Worm (Caenorhabditis elegans) whole organism, L2 larva: ENCODE results near the gene srx-110.

Source experiments
- C34F6.9 ChIP-seq: fragments of 150-350 bp; optimal IDR thresholded peaks from 2 replicates; lab custom pipeline; 2014; ENCODE audit warnings: missing biosample characterization, missing genetic modification characterization
- R02D3.7 ChIP-seq: fragments of 150-350 bp; optimal IDR thresholded peaks from 2 replicates; lab custom pipeline; 2014; ENCODE audit warnings: missing biosample characterization, missing genetic modification characterization
- Y55F3AM.14 ChIP-seq: fragments of 200-800 bp; sonication (Bioruptor generic); optimal IDR thresholded peaks from 2 replicates; lab custom pipeline; 2018; ENCODE audit warnings: mild to moderate bottlenecking, missing genetic modification characterization, missing compliant biosample characterization
- ZK546.5 ChIP-seq: sonication (generic microtip); optimal IDR thresholded peaks from 2 replicates; lab custom pipeline; 2017; ENCODE audit warnings: missing biosample characterization, missing genetic modification characterization
- blmp-1 ChIP-seq: sonication (generic microtip); optimal IDR thresholded peaks from 2 replicates; lab custom pipeline; 2017; ENCODE audit warnings: missing genetic modification characterization, mild to moderate bottlenecking, missing compliant biosample characterization, antibody characterized with exemption, moderate library complexity; ENCODE audit not compliant: insufficient read depth
- ceh-82 ChIP-seq: fragments of 150-350 bp; optimal IDR thresholded peaks from 2 replicates; lab custom pipeline; 2014; ENCODE audit warnings: missing biosample characterization, missing genetic modification characterization
- crh-2 ChIP-seq: sonication (generic microtip); optimal IDR thresholded peaks from 2 replicates; lab custom pipeline; 2017; ENCODE audit warnings: missing biosample characterization, missing genetic modification characterization
- dmd-4 ChIP-seq: sonication (generic microtip); optimal IDR thresholded peaks from 2 replicates; lab custom pipeline; 2017; ENCODE audit warnings: missing biosample characterization, missing genetic modification characterization
- elt-1 ChIP-seq: fragments of 150-350 bp; optimal IDR thresholded peaks from 2 replicates; lab custom pipeline; 2014; ENCODE audit warnings: missing biosample characterization, missing genetic modification characterization
- fos-1 ChIP-seq: fragments of 150-350 bp; optimal IDR thresholded peaks from 2 replicates; lab custom pipeline; 2014; ENCODE audit warnings: missing biosample characterization, missing genetic modification characterization
- gmeb-1 ChIP-seq: fragments of 150-350 bp; optimal IDR thresholded peaks from 2 replicates; lab custom pipeline; 2014; ENCODE audit warnings: missing biosample characterization, missing genetic modification characterization
- lin-11 ChIP-seq: fragments of 150-350 bp; sonication (generic microtip); optimal IDR thresholded peaks from 2 replicates; lab custom pipeline; 2014; ENCODE audit warnings: missing biosample characterization, missing genetic modification characterization, inconsistent platforms, mixed read lengths
- lin-13 ChIP-seq: fragments of 150-350 bp; optimal IDR thresholded peaks from 2 replicates; lab custom pipeline; 2014; ENCODE audit warnings: missing biosample characterization, missing genetic modification reagents, missing genetic modification characterization
- lsy-2 ChIP-seq, 2 experiments: fragments of 150-350 bp in 1 of 2; sonication (generic microtip) in 1 of 2; optimal IDR thresholded peaks; 2 replicates each; lab custom pipeline; 2014 to 2017; ENCODE audit warnings: missing biosample characterization in 2 of 2, missing genetic modification characterization in 2 of 2
- mab-5 ChIP-seq: fragments of 150-350 bp; optimal IDR thresholded peaks from 2 replicates; lab custom pipeline; 2014; ENCODE audit warnings: missing biosample characterization, missing genetic modification characterization
- mdl-1 ChIP-seq, 2 experiments: fragments of 150-350 bp in 1 of 2; sonication (generic microtip) in 1 of 2; optimal IDR thresholded peaks; 2 replicates each; lab custom pipeline; 2017; ENCODE audit warnings: missing biosample characterization in 2 of 2, missing genetic modification characterization in 2 of 2
- nhr-11 ChIP-seq: fragments of 150-350 bp; optimal IDR thresholded peaks from 2 replicates; lab custom pipeline; 2014; ENCODE audit warnings: missing biosample characterization, missing genetic modification characterization
- nhr-12 ChIP-seq: fragments of 150-350 bp; optimal IDR thresholded peaks from 2 replicates; lab custom pipeline; 2014; ENCODE audit warnings: missing biosample characterization, missing genetic modification characterization
- nhr-129 ChIP-seq: fragments of 150-350 bp; optimal IDR thresholded peaks from 2 replicates; lab custom pipeline; 2014; ENCODE audit warnings: missing biosample characterization, missing genetic modification characterization
- nhr-21 ChIP-seq: fragments of 150-350 bp; optimal IDR thresholded peaks from 2 replicates; lab custom pipeline; 2014; ENCODE audit warnings: missing biosample characterization, missing genetic modification characterization
- nhr-23 ChIP-seq: fragments of 150-350 bp; optimal IDR thresholded peaks from 2 replicates; lab custom pipeline; 2014; ENCODE audit warnings: missing biosample characterization, missing genetic modification reagents, missing genetic modification characterization
- nhr-237 ChIP-seq: fragments of 150-350 bp; optimal IDR thresholded peaks from 2 replicates; lab custom pipeline; 2014; ENCODE audit warnings: missing biosample characterization, missing genetic modification characterization
- nhr-25 ChIP-seq: fragments of 150-350 bp; sonication (generic microtip); optimal IDR thresholded peaks from 3 replicates; lab custom pipeline; 2014; ENCODE audit warnings: missing biosample characterization, missing genetic modification characterization
- nhr-77 ChIP-seq: fragments of 150-350 bp; optimal IDR thresholded peaks from 2 replicates; lab custom pipeline; 2014; ENCODE audit warnings: missing biosample characterization, missing genetic modification characterization
- peb-1 ChIP-seq: fragments of 150-350 bp; optimal IDR thresholded peaks from 2 replicates; lab custom pipeline; 2014; ENCODE audit warnings: missing biosample characterization, missing genetic modification characterization
- sem-4 ChIP-seq: fragments of 150-350 bp; optimal IDR thresholded peaks from 2 replicates; lab custom pipeline; 2014; ENCODE audit warnings: missing biosample characterization, missing genetic modification reagents, missing genetic modification characterization
- sma-3 ChIP-seq: sonication (generic microtip); optimal IDR thresholded peaks from 2 replicates; lab custom pipeline; 2016; ENCODE audit warnings: missing genetic modification reagents, missing genetic modification characterization, missing compliant biosample characterization
- sma-9 ChIP-seq, 2 experiments: fragments of 150-350 bp in 1 of 2; sonication (generic microtip) in 1 of 2; optimal IDR thresholded peaks; 2 replicates each; lab custom pipeline; 2014 to 2016; ENCODE audit warnings: missing genetic modification characterization in 2 of 2, mild to moderate bottlenecking in 1 of 2, missing biosample characterization in 1 of 2, missing compliant biosample characterization in 1 of 2, missing genetic modification reagents in 1 of 2, moderate library complexity in 1 of 2
- snpc-4 ChIP-seq: fragments of 150-350 bp; optimal IDR thresholded peaks from 2 replicates; lab custom pipeline; 2014; ENCODE audit warnings: missing biosample characterization, missing genetic modification characterization
- unc-39 ChIP-seq: fragments of 150-350 bp; optimal IDR thresholded peaks from 2 replicates; lab custom pipeline; 2014; ENCODE audit warnings: missing biosample characterization, missing genetic modification characterization
- unc-55 ChIP-seq: fragments of 150-350 bp; sonication (generic microtip); optimal IDR thresholded peaks from 3 replicates; lab custom pipeline; 2014; ENCODE audit warnings: missing biosample characterization, missing genetic modification reagents, missing genetic modification characterization
- zag-1 ChIP-seq: fragments of 150-350 bp; optimal IDR thresholded peaks from 2 replicates; lab custom pipeline; 2014; ENCODE audit warnings: missing biosample characterization, missing genetic modification characterization
- ztf-1 ChIP-seq: fragments of 200-800 bp; sonication (Bioruptor generic); conservative IDR thresholded peaks from 2 replicates; pipeline ENCODE4 v1.3.6; 2022; ENCODE audit warnings: missing genetic modification characterization, missing compliant biosample characterization
- ztf-4 ChIP-seq: fragments of 150-350 bp; optimal IDR thresholded peaks from 2 replicates; lab custom pipeline; 2014; ENCODE audit warnings: missing biosample characterization, missing genetic modification characterization

srx-110 gene

DNA sequence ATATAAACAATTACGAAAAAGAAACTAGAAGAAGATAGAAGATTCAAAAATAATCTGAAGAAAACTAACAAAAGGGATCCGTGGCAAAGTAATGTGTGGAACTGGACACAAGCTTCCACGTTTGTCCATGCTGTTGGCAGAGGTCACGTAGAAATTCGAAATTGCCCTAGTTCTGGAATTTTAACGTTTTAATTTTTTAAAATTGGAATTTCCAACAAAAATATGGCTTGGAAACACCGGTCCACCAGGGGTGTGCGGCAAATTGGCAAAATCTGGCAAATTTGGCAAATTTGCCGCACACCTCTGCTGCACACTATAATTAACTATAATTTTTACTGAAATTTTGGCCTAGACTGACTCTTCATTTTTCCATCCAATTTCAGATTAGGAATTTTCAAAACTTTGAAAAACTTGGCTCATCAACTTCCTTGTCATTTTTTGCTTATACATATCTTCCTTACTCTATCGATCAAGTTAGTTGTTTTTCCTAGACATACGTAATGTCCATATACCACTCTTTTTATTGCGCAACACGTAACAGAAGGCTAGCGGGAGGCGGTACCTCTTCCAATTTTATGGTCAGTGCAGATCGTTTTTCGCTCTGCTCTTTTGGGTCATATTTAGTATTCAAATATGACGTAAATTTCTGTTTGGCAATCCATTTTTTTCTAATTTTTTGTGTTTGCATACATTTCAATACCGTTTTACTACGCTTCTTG, 27.8 kb upstream of the srx-110 start, which contains the start of gene F19B10.10:
F19B10.10 (minus strand) TSS at position 51 of the 719 bp plus-strand sequence.
- TF ChIP-seq nhr-129 (tag; lab: Kevin White, UChicago) (no peak), nhr-77 (tag; lab: Kevin White, UChicago) (no peak), R02D3.7 (tag; lab: Kevin White, UChicago) (no peak), ceh-82 (tag; lab: Kevin White, UChicago) (no peak), nhr-21 (tag; lab: Kevin White, UChicago) (no peak), blmp-1 (tag; lab: Kevin White, UChicago) (no peak), C34F6.9 (no peak), lin-11 (tag; lab: Kevin White, UChicago) (no peak), ztf-1 (GFP tag; lab: Robert Waterston, UW) (no peak), nhr-12 (no peak), mab-5 (tag; lab: Kevin White, UChicago) (no peak), unc-39 (tag; lab: Kevin White, UChicago) (no peak), nhr-237 (tag; lab: Kevin White, UChicago) (no peak), nhr-25 (tag; lab: Kevin White, UChicago) (no peak)

DNA sequence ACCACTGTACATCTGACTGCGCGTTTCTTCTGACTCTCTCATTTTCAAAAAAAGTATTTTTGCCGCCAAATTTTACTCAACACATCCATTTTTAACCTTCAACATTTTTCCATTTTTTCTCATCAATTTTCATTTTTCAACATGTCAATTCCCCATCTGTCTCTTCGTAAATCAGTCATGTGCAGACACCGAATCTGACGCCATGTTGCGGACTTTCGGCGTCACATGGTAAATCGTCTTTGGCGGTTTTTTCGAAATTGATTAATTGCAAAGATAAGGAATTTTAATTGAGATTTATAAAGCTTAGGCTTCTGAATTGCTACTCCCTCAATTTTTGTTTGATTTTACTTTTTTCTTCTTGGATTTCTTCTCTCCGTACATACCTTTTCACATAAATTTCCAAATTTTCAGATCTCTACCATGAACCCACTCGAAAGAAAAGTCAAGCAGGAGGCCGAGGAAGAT, 26.6 kb upstream of the srx-110 start, which contains the start of gene F19B10.1:
F19B10.1 (plus strand) TSS at position 415 of the 465 bp plus-strand sequence.
- peak; percentile 62 for TF ChIP-seq nhr-129 (tag; lab: Kevin White, UChicago)
- TF ChIP-seq sem-4 (tag; lab: Kevin White, UChicago) = peak; percentile 57
- no peak for TF ChIP-seq nhr-11 (tag; lab: Kevin White, UChicago)
- TF ChIP-seq zag-1 = no peak
- no peak for TF ChIP-seq Y55F3AM.14 (GFP tag; lab: Kevin White, UChicago)
- TF ChIP-seq ztf-4 (tag; lab: Kevin White, UChicago) = no peak
- peak in 1 of 2 experiments; percentile 55 for TF ChIP-seq mdl-1 (tag; optimal IDR thresholded peaks at IDR 0.05; lab: Kevin White, UChicago)
- TF ChIP-seq nhr-12 = no peak
- TF ChIP-seq ztf-1 (GFP tag; lab: Robert Waterston, UW) = no peak
- no peak for TF ChIP-seq dmd-4 (tag; lab: Kevin White, UChicago)
- TF ChIP-seq unc-55 (GFP tag; lab: Kevin White, UChicago) = peak; percentile 66
- TF ChIP-seq gmeb-1 (tag; lab: Kevin White, UChicago) = peak; percentile 91
- peak; percentile 78 for TF ChIP-seq lin-13 (GFP tag; lab: Kevin White, UChicago)
- TF ChIP-seq nhr-23 (tag; lab: Kevin White, UChicago) = no peak
- no peak for TF ChIP-seq nhr-237 (tag; lab: Kevin White, UChicago)
- no peak for TF ChIP-seq elt-1 (tag; lab: Kevin White, UChicago)
- TF ChIP-seq C34F6.9 = peak; percentile 89
- peak; percentile 80 for TF ChIP-seq sma-9 (GFP tag; optimal IDR thresholded peaks at IDR 0.05; lab: Kevin White, UChicago)
- TF ChIP-seq sma-9 (tag; optimal IDR thresholded peaks at IDR 0.05; lab: Kevin White, UChicago) = no peak
- no peak for TF ChIP-seq blmp-1 (tag; lab: Kevin White, UChicago)
- no peak for TF ChIP-seq nhr-25 (tag; lab: Kevin White, UChicago)
- peak; percentile 61 for TF ChIP-seq nhr-21 (tag; lab: Kevin White, UChicago)
- no peak for TF ChIP-seq lin-11 (tag; lab: Kevin White, UChicago)
- peak; percentile 75 for TF ChIP-seq mab-5 (tag; lab: Kevin White, UChicago)
- peak; percentile 72 for TF ChIP-seq crh-2
- TF ChIP-seq sma-3 (GFP tag; lab: Kevin White, UChicago) = peak; percentile 72
- no peak for TF ChIP-seq ZK546.5 (tag; lab: Kevin White, UChicago)
- peak; percentile 42 to 88 for TF ChIP-seq lsy-2 (tag; optimal IDR thresholded peaks at IDR 0.05; lab: Kevin White, UChicago)
- peak; percentile 78 for TF ChIP-seq fos-1 (tag; lab: Kevin White, UChicago)
- TF ChIP-seq snpc-4 (tag; lab: Kevin White, UChicago) = peak; percentile 43
- TF ChIP-seq nhr-77 (tag; lab: Kevin White, UChicago) = no peak
- TF ChIP-seq unc-39 (tag; lab: Kevin White, UChicago) = no peak
- TF ChIP-seq, all 48 proteins: peak for 15

DNA sequence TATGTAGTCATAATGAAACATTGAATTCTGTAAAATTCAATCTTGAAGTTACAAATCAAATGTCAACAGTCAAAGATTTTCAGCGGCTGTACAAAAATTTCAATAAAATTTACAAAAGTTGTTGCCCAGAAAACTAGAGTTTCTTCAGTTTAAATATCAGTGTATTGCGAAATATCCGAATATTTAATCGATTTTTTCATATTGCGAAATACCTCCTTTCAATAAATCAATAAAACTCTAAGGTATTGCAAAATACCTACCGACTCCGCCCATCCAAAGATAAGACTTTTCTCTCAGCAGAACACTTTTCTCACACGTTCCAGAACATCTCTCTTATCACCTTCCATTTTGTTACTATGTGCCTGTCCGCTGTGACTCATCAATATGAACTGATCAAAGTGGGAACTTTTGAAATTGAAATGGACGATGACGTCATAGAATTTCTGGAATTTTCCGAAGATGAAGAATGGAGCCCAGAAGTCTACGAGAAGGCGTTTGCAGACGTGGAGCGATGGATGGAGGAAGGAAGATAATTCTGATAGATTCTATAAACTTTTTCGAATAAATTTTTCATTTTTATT, 24.8 kb upstream of the srx-110 start:
- TF ChIP-seq nhr-21 (tag; lab: Kevin White, UChicago) (no peak), unc-55 (GFP tag; lab: Kevin White, UChicago) (peak; percentile 37), peb-1 (tag; lab: Kevin White, UChicago) (no peak), ceh-82 (tag; lab: Kevin White, UChicago) (no peak), C34F6.9 (no peak), fos-1 (tag; lab: Kevin White, UChicago) (peak; percentile 44)
